Fruit fly (Drosophila melanogaster) whole organism, embryonic: ENCODE results near the gene cnc.

ENCODE experiments used
- Blimp-1 ChIP-seq: fragments of 200-800 bp; sonication (Bioruptor generic); optimal IDR thresholded peaks from 3 replicates; lab custom pipeline; 2018; ENCODE audit warnings: missing biosample characterization, missing genetic modification characterization, mild to moderate bottlenecking, moderate library complexity, missing genetic modification reagents
- CG10543 ChIP-seq: fragments of 200-800 bp; sonication (Bioruptor generic); optimal IDR thresholded peaks from 3 replicates; lab custom pipeline; 2017; ENCODE audit warnings: missing biosample characterization, mild to moderate bottlenecking, missing genetic modification characterization, moderate library complexity
- CG11695 ChIP-seq: fragments of 200-800 bp; sonication (Bioruptor generic); IDR thresholded peaks from 3 replicates; pipeline ENCODE4 v1.3.6; 2022; ENCODE audit warnings: missing biosample characterization, missing genetic modification characterization
- CG1233 ChIP-seq: fragments of 200-800 bp; sonication (Bioruptor generic); optimal IDR thresholded peaks from 4 replicates; lab custom pipeline; 2018; ENCODE audit warnings: missing biosample characterization, mild to moderate bottlenecking, missing genetic modification characterization
- CG12769 ChIP-seq: fragments of 200-800 bp; sonication (Bioruptor generic); optimal IDR thresholded peaks from 2 replicates; lab custom pipeline; 2019; ENCODE audit warnings: missing biosample characterization, mild to moderate bottlenecking, missing genetic modification characterization, moderate library complexity
- CG14014 ChIP-seq: fragments of 200-800 bp; sonication (Bioruptor generic); IDR thresholded peaks from 2 replicates; pipeline ENCODE4 v1.3.6; 2022; ENCODE audit warnings: missing biosample characterization, missing genetic modification characterization
- CG1602 ChIP-seq: fragments of 200-800 bp; sonication (Bioruptor generic); optimal IDR thresholded peaks from 3 replicates; lab custom pipeline; 2016; ENCODE audit warnings: missing biosample characterization, missing genetic modification characterization
- CG1603 ChIP-seq: fragments of 200-800 bp; sonication (Bioruptor generic); optimal IDR thresholded peaks from 2 replicates; lab custom pipeline; 2019; ENCODE audit warnings: missing biosample characterization, mild to moderate bottlenecking, missing genetic modification characterization, moderate library complexity
- CG16813 ChIP-seq: fragments of 200-800 bp; sonication (Bioruptor generic); IDR thresholded peaks from 3 replicates; pipeline ENCODE4 v1.3.6; 2022; ENCODE audit warnings: missing biosample characterization, missing genetic modification characterization; ENCODE audit not compliant: partially characterized antibody
- CG17612 ChIP-seq: fragments of 200-800 bp; sonication (Bioruptor generic); IDR thresholded peaks from 2 replicates; pipeline ENCODE4 v1.3.6; 2022; ENCODE audit warnings: missing biosample characterization, missing genetic modification characterization
- CG18619 ChIP-seq: fragments of 200-800 bp; sonication (Bioruptor generic); optimal IDR thresholded peaks from 3 replicates; lab custom pipeline; 2017; ENCODE audit warnings: missing biosample characterization, mild to moderate bottlenecking, missing genetic modification characterization
- CG2678 ChIP-seq: fragments of 200-800 bp; sonication (Bioruptor generic); optimal IDR thresholded peaks from 3 replicates; lab custom pipeline; 2019; ENCODE audit warnings: missing biosample characterization, mild to moderate bottlenecking, missing genetic modification characterization, moderate library complexity
- CG2875 ChIP-seq: fragments of 200-800 bp; sonication (Bioruptor generic); optimal IDR thresholded peaks from 2 replicates; lab custom pipeline; 2017; ENCODE audit warnings: missing biosample characterization, mild to moderate bottlenecking, missing genetic modification characterization, missing genetic modification reagents
- CG3726 ChIP-seq: fragments of 200-800 bp; sonication (Bioruptor generic); IDR thresholded peaks from 3 replicates; pipeline ENCODE4, ENCODE4 v1.3.6; 2022; ENCODE audit warnings: missing biosample characterization, missing genetic modification characterization
- CG3847 ChIP-seq: fragments of 200-800 bp; sonication (Bioruptor generic); IDR thresholded peaks from 2 replicates; pipeline ENCODE4 v1.3.6; 2022; ENCODE audit warnings: missing biosample characterization, missing genetic modification characterization
- CG3995 ChIP-seq: fragments of 200-800 bp; sonication (Bioruptor generic); optimal IDR thresholded peaks from 3 replicates; lab custom pipeline; 2016; ENCODE audit warnings: missing biosample characterization, missing genetic modification characterization
- CG4424 ChIP-seq: fragments of 200-800 bp; sonication (Bioruptor generic); optimal IDR thresholded peaks from 3 replicates; lab custom pipeline; 2016; ENCODE audit warnings: missing biosample characterization, missing genetic modification characterization
- CG7357 ChIP-seq: fragments of 200-800 bp; sonication (Bioruptor generic); IDR thresholded peaks from 3 replicates; pipeline ENCODE4 v1.3.6; 2022; ENCODE audit warnings: missing biosample characterization, missing genetic modification characterization
- CG7987 ChIP-seq: fragments of 200-800 bp; sonication (Bioruptor generic); optimal IDR thresholded peaks from 2 replicates; lab custom pipeline; 2018; ENCODE audit warnings: missing biosample characterization, mild to moderate bottlenecking, missing genetic modification characterization, moderate library complexity
- CG9609 ChIP-seq: fragments of 200-800 bp; sonication (Bioruptor generic); optimal IDR thresholded peaks from 3 replicates; lab custom pipeline; 2016; ENCODE audit warnings: missing biosample characterization, missing genetic modification characterization
- Chrac-16 ChIP-seq: fragments of 200-800 bp; sonication (Bioruptor generic); optimal IDR thresholded peaks from 3 replicates; lab custom pipeline; 2016; ENCODE audit warnings: missing biosample characterization, missing genetic modification characterization
- Dip2 ChIP-seq: fragments of 200-800 bp; sonication (Bioruptor generic); IDR thresholded peaks from 2 replicates; pipeline ENCODE4 v1.3.6; 2022; ENCODE audit warnings: missing biosample characterization, missing genetic modification characterization
- Doc2 ChIP-seq: fragments of 200-800 bp; sonication (Bioruptor generic); IDR thresholded peaks from 2 replicates; pipeline ENCODE4 v1.3.6; 2022; ENCODE audit warnings: missing biosample characterization, missing genetic modification characterization
- Doc3 ChIP-seq: fragments of 200-800 bp; sonication (Bioruptor generic); IDR thresholded peaks from 3 replicates; pipeline ENCODE4 v1.3.6; 2022; ENCODE audit warnings: missing biosample characterization, missing genetic modification characterization; ENCODE audit not compliant: partially characterized antibody
- E2f2 ChIP-seq: fragments of 200-800 bp; sonication (Bioruptor generic); IDR thresholded peaks from 2 replicates; pipeline ENCODE4 v1.3.6; 2022; ENCODE audit warnings: missing biosample characterization, missing genetic modification characterization
- HHEX ChIP-seq: fragments of 200-800 bp; sonication (Bioruptor generic); optimal IDR thresholded peaks from 3 replicates; lab custom pipeline; 2017; ENCODE audit warnings: missing biosample characterization, mild to moderate bottlenecking, missing genetic modification characterization, missing genetic modification reagents
- HmgZ ChIP-seq: fragments of 200-800 bp; sonication (Bioruptor generic); optimal IDR thresholded peaks from 2 replicates; lab custom pipeline; 2018; ENCODE audit warnings: missing biosample characterization, mild to moderate bottlenecking, missing genetic modification characterization
- Meics ChIP-seq: fragments of 200-800 bp; sonication (Bioruptor generic); optimal IDR thresholded peaks from 2 replicates; lab custom pipeline; 2017; ENCODE audit warnings: missing biosample characterization, mild to moderate bottlenecking, missing genetic modification characterization
- Nf-YA ChIP-seq: fragments of 200-800 bp; sonication (Bioruptor generic); IDR thresholded peaks from 2 replicates; pipeline ENCODE4 v1.3.6; 2022; ENCODE audit warnings: missing biosample characterization, missing genetic modification characterization
- ap ChIP-seq: fragments of 200-800 bp; sonication (Bioruptor generic); IDR thresholded peaks from 2 replicates; pipeline ENCODE4 v1.3.6; 2022; ENCODE audit warnings: missing biosample characterization, missing genetic modification characterization
- bab2 ChIP-seq: fragments of 200-800 bp; sonication (Bioruptor generic); optimal IDR thresholded peaks from 2 replicates; lab custom pipeline; 2016; ENCODE audit warnings: missing biosample characterization, missing genetic modification characterization
- btn ChIP-seq: fragments of 200-800 bp; sonication (Bioruptor generic); optimal IDR thresholded peaks from 2 replicates; lab custom pipeline; 2016; ENCODE audit warnings: missing biosample characterization, missing genetic modification characterization
- corto ChIP-seq: fragments of 200-800 bp; sonication (Bioruptor generic); optimal IDR thresholded peaks from 2 replicates; lab custom pipeline; 2016; ENCODE audit warnings: missing biosample characterization, mild to moderate bottlenecking, missing genetic modification characterization, moderate library complexity
- crc ChIP-seq: fragments of 200-800 bp; sonication (Bioruptor generic); optimal IDR thresholded peaks from 2 replicates; lab custom pipeline; 2016; ENCODE audit warnings: missing biosample characterization, missing genetic modification characterization
- crp ChIP-seq, 2 experiments: fragments of 200-800 bp; sonication (Bioruptor generic); optimal IDR thresholded peaks; 2 replicates in 1 of 2; 3 replicates in 1 of 2; lab custom pipeline; 2017; ENCODE audit warnings: missing biosample characterization in 2 of 2, missing genetic modification characterization in 2 of 2, mild to moderate bottlenecking in 1 of 2, moderate library complexity in 1 of 2
- ham ChIP-seq: fragments of 200-800 bp; sonication (Bioruptor generic); IDR thresholded peaks from 2 replicates; pipeline ENCODE4 v1.3.6; 2022; ENCODE audit warnings: missing biosample characterization, missing genetic modification characterization
- ind ChIP-seq: fragments of 200-800 bp; sonication (Bioruptor generic); optimal IDR thresholded peaks from 3 replicates; lab custom pipeline; 2016; ENCODE audit warnings: missing biosample characterization, missing genetic modification characterization
- jing ChIP-seq: fragments of 200-800 bp; sonication (Bioruptor generic); optimal IDR thresholded peaks from 2 replicates; lab custom pipeline; 2018; ENCODE audit warnings: missing biosample characterization, mild to moderate bottlenecking, missing genetic modification characterization
- jumu ChIP-seq: fragments of 200-800 bp; sonication (Bioruptor generic); optimal IDR thresholded peaks from 3 replicates; lab custom pipeline; 2016; ENCODE audit warnings: missing biosample characterization, missing genetic modification characterization
- ken ChIP-seq: fragments of 200-800 bp; sonication (Bioruptor generic); IDR thresholded peaks from 3 replicates; pipeline ENCODE4 v1.3.6; 2022; ENCODE audit warnings: missing biosample characterization, missing genetic modification characterization
- kni ChIP-seq: fragments of 200-800 bp; sonication (Bioruptor generic); optimal IDR thresholded peaks from 3 replicates; lab custom pipeline; 2017; ENCODE audit warnings: mild to moderate bottlenecking, missing biosample characterization, missing genetic modification reagents, missing genetic modification characterization
- nau ChIP-seq: fragments of 200-800 bp; sonication (Bioruptor generic); optimal IDR thresholded peaks from 3 replicates; lab custom pipeline; 2017; ENCODE audit warnings: missing biosample characterization, mild to moderate bottlenecking, missing genetic modification characterization, missing genetic modification reagents
- nerfin-1 ChIP-seq: fragments of 200-800 bp; sonication (Bioruptor generic); optimal IDR thresholded peaks from 3 replicates; lab custom pipeline; 2019; ENCODE audit warnings: missing biosample characterization, mild to moderate bottlenecking, missing genetic modification characterization, moderate library complexity
- nerfin-2 ChIP-seq: fragments of 200-800 bp; sonication (Bioruptor generic); IDR thresholded peaks from 2 replicates; pipeline ENCODE4 v1.3.6; 2022; ENCODE audit warnings: missing biosample characterization, missing genetic modification characterization; ENCODE audit not compliant: partially characterized antibody
- pan ChIP-seq, 4 experiments: fragments of >200 bp in 3 of 4; fragments of 200-800 bp in 1 of 4; sonication (Bioruptor generic) in 1 of 4; optimal IDR thresholded peaks in 3 of 4; IDR thresholded peaks in 1 of 4; 2 replicates each; pipeline versions ENCODE4 v1.3.6 to Lab custom; 2017 to 2022; ENCODE audit warnings: missing biosample characterization in 2 of 4, missing genetic modification characterization in 2 of 4, mixed read lengths in 1 of 4
- run ChIP-seq: fragments of 200-800 bp; sonication (Bioruptor generic); optimal IDR thresholded peaks from 3 replicates; lab custom pipeline; 2018; ENCODE audit warnings: missing biosample characterization, mild to moderate bottlenecking, missing genetic modification characterization
- sc ChIP-seq, 3 experiments: fragments of >200 bp in 2 of 3; fragments of 200-800 bp in 1 of 3; sonication (Bioruptor generic) in 1 of 3; optimal IDR thresholded peaks; 2 replicates in 2 of 3; 3 replicates in 1 of 3; lab custom pipeline; 2017; ENCODE audit warnings: mild to moderate bottlenecking in 1 of 3, missing biosample characterization in 1 of 3, missing genetic modification characterization in 1 of 3, missing genetic modification reagents in 1 of 3
- tgo ChIP-seq: fragments of 200-800 bp; sonication (Bioruptor generic); IDR thresholded peaks from 3 replicates; pipeline ENCODE4 v1.3.6; 2022; ENCODE audit warnings: missing biosample characterization, missing genetic modification characterization
- tx ChIP-seq: fragments of 200-800 bp; sonication (Bioruptor generic); optimal IDR thresholded peaks from 2 replicates; lab custom pipeline; 2016; ENCODE audit warnings: missing biosample characterization, missing genetic modification characterization
- zen ChIP-seq: fragments of 200-800 bp; sonication (Bioruptor generic); optimal IDR thresholded peaks from 3 replicates; lab custom pipeline; 2018; ENCODE audit warnings: missing biosample characterization, mild to moderate bottlenecking, missing genetic modification characterization, moderate library complexity

cnc gene

DNA sequence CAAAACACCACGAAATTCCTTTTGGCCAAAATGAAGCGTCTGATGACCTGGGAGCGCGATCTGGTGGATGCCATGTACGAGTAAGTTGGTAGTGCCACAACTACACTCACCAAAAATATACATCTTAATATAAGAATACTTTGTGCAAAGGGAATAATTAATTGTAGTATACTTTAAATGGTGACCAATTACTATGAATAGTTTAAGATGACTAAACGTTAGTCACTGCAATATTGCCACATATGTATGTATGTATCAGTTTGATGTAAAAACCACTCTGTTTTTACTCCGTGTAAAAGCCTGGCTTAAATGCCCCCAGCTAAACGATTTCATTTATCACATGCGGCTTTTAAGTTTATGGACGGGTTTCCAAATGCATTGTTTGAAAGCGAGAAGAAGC lies 51.8 kb downstream of the cnc start (continued):
- no peak for TF ChIP-seq kni (GFP tag; lab: Kevin White, UChicago)
- no peak for TF ChIP-seq CG17612 (GFP tag; lab: Robert Waterston, UW)
- no peak for TF ChIP-seq CG3995 (GFP tag; lab: Kevin White, UChicago)
- TF ChIP-seq ind (GFP tag; lab: Kevin White, UChicago): peak; percentile 19
- peak; percentile 43 for TF ChIP-seq nerfin-1
- no peak for TF ChIP-seq CG1602 (GFP tag; lab: Kevin White, UChicago)
- TF ChIP-seq Chrac-16: peak; percentile 8
- TF ChIP-seq Blimp-1: no peak
- no peak for TF ChIP-seq CG10543 (GFP tag; lab: Kevin White, UChicago)
- peak; percentile 46 for TF ChIP-seq CG2875 (GFP tag; lab: Kevin White, UChicago)
- TF ChIP-seq ap (GFP tag; lab: Robert Waterston, UW): peak; percentile 60; the same call in 1 of the 2 replicates
- no peak for TF ChIP-seq CG11695
- no peak for TF ChIP-seq corto (GFP tag; lab: Kevin White, UChicago)
- TF ChIP-seq CG12769 (tag; lab: Kevin White, UChicago): no peak
- TF ChIP-seq Nf-YA: no peak
- no peak for TF ChIP-seq btn (GFP tag; lab: Kevin White, UChicago)
- no peak for TF ChIP-seq jumu (GFP tag; lab: Kevin White, UChicago)
- TF ChIP-seq nau (GFP tag; lab: Kevin White, UChicago): no peak
- no peak for TF ChIP-seq Doc3 (GFP tag; lab: Robert Waterston, UW)
- no peak for TF ChIP-seq CG9609 (GFP tag; lab: Kevin White, UChicago)
- peak; percentile 63 for TF ChIP-seq jing
- no peak for TF ChIP-seq tgo
- no peak for TF ChIP-seq crp (GFP tag; optimal IDR thresholded peaks at IDR 0.05; lab: Kevin White, UChicago)
- peak; percentile 62 for TF ChIP-seq CG4424 (GFP tag; lab: Kevin White, UChicago)
- no peak for TF ChIP-seq ken
- TF ChIP-seq CG1603 (tag; lab: Kevin White, UChicago): peak; percentile 68
- no peak for TF ChIP-seq tx
- TF ChIP-seq E2f2 (GFP tag; lab: Robert Waterston, UW): peak; percentile 45
- no peak for TF ChIP-seq HmgZ (tag; lab: Kevin White, UChicago)
- peak; percentile 47 for TF ChIP-seq bab2 (GFP tag; lab: Kevin White, UChicago)
- TF ChIP-seq CG3847 (GFP tag; lab: Robert Waterston, UW): no peak
- TF ChIP-seq sc (optimal IDR thresholded peaks at IDR 0.05; lab: Kevin White, UChicago): no peak
- TF ChIP-seq sc (GFP tag; optimal IDR thresholded peaks at IDR 0.05; lab: Kevin White, UChicago): peak; percentile 22
- no peak for TF ChIP-seq ham (GFP tag; lab: Robert Waterston, UW)
- peak; percentile 2 for TF ChIP-seq zen
- no peak for TF ChIP-seq CG7987 (GFP tag; lab: Kevin White, UChicago)
- peak; percentile 64 for TF ChIP-seq CG2678 (tag; lab: Kevin White, UChicago)
- TF ChIP-seq run (tag; lab: Kevin White, UChicago): no peak
- TF ChIP-seq HHEX: peak; percentile 49
- TF ChIP-seq Dip2 (GFP tag; lab: Robert Waterston, UW): no peak
- TF ChIP-seq Meics (GFP tag; lab: Kevin White, UChicago): no peak
- TF ChIP-seq CG16813 (GFP tag; lab: Robert Waterston, UW): no peak
- TF ChIP-seq CG14014 (GFP tag; lab: Robert Waterston, UW): peak; percentile 40; the same call in 1 of the 2 replicates
- TF ChIP-seq CG18619 (GFP tag; lab: Kevin White, UChicago): peak; percentile 18
- TF ChIP-seq CG7357 (GFP tag; lab: Robert Waterston, UW): no peak
- peak; percentile 52 for TF ChIP-seq CG1233 (GFP tag; lab: Kevin White, UChicago)
- no peak for TF ChIP-seq CG3726 (GFP tag; lab: Robert Waterston, UW)
- TF ChIP-seq Doc2 (GFP tag; lab: Robert Waterston, UW): no peak
- no peak for TF ChIP-seq nerfin-2 (GFP tag; lab: Robert Waterston, UW)
- TF ChIP-seq crc (GFP tag; lab: Kevin White, UChicago): no peak
- TF ChIP-seq pan (optimal IDR thresholded peaks at IDR 0.05; lab: Kevin White, UChicago): no peak
- no peak for TF ChIP-seq pan (GFP tag; optimal IDR thresholded peaks at IDR 0.05 in 1 of 2, IDR thresholded peaks at IDR 0.05 in 1 of 2)
